Worm (Caenorhabditis elegans): ENCODE data around the gene ppgn-1.

DNA sequence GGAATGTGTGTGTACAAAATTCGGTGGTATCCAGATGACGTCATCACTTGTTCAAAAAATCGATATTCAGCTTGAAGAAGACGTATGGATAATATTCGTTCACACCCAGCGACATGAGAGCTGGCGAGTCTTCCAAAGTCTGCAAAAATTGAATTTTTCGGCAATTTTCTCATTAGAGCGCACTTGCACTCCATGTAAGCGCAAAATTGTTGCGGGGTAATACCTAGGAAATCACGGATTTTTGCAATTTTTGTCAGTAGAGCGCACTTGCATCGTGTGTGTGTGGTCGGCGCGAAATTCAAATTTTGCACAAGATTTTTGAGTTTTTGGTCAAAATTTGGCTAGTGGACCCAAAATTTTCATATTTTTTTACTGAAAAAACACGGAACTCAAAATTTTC lies 40.5 kb downstream of the ppgn-1 start:
- TF ChIP-seq mdl-1 (tag; optimal IDR thresholded peaks at IDR 0.05) (no peak), ZK546.5 (tag; optimal IDR thresholded peaks at IDR 0.05) (no peak), nhr-237 (tag; optimal IDR thresholded peaks at IDR 0.05) (no peak)
